Fruit fly (Drosophila melanogaster) whole organism, wandering third instar larva: ENCODE measurements around the gene CG14693.

Experiments used
- Abd-B ChIP-seq: fragments of >200 bp; optimal IDR thresholded peaks from 2 replicates; lab custom pipeline; 2017; ENCODE audit warnings: missing biosample characterization, missing genetic modification characterization
- CG32264 ChIP-seq: fragments of 200-800 bp; sonication (Bioruptor generic); optimal IDR thresholded peaks from 2 replicates; lab custom pipeline; 2016; ENCODE audit warnings: missing biosample characterization, missing genetic modification characterization
- CG9705 ChIP-seq: fragments of 200-800 bp; sonication (Bioruptor generic); optimal IDR thresholded peaks from 2 replicates; lab custom pipeline; 2018; ENCODE audit warnings: missing biosample characterization, mild to moderate bottlenecking, missing genetic modification characterization
- CrebA ChIP-seq: fragments of 200-800 bp; sonication (Bioruptor generic); optimal IDR thresholded peaks from 2 replicates; lab custom pipeline; 2016; ENCODE audit warnings: missing biosample characterization, mild to moderate bottlenecking, missing genetic modification characterization, borderline replicate concordance
- Dfd ChIP-seq: fragments of >200 bp; optimal IDR thresholded peaks from 2 replicates; lab custom pipeline; 2017; ENCODE audit warnings: missing biosample characterization, missing genetic modification characterization
- Dif ChIP-seq: fragments of 200-275, 200-300 bp; sonication (Bioruptor generic); optimal IDR thresholded peaks from 2 replicates; lab custom pipeline; 2018; ENCODE audit warnings: missing biosample characterization, missing genetic modification characterization; ENCODE audit not compliant: partially characterized antibody
- GATAd ChIP-seq: sonication (Bioruptor generic); optimal IDR thresholded peaks from 2 replicates; lab custom pipeline; 2016; ENCODE audit warnings: missing biosample characterization, missing genetic modification characterization
- HLH106 ChIP-seq: fragments of 200-800 bp; optimal IDR thresholded peaks from 3 replicates; lab custom pipeline; 2019; ENCODE audit warnings: missing biosample characterization, mild to moderate bottlenecking, missing genetic modification characterization, moderate library complexity
- Hnf4 ChIP-seq: fragments of 200-800 bp; sonication (Bioruptor generic); optimal IDR thresholded peaks from 2 replicates; lab custom pipeline; 2016; ENCODE audit warnings: missing biosample characterization, mild to moderate bottlenecking, missing genetic modification characterization
- Hr78 ChIP-seq: fragments of >200 bp; optimal IDR thresholded peaks from 2 replicates; lab custom pipeline; 2017; ENCODE audit warnings: missing biosample characterization, missing genetic modification characterization
- Hr83 ChIP-seq: fragments of 200-300 bp; sonication (Bioruptor generic); optimal IDR thresholded peaks from 2 replicates; lab custom pipeline; 2016; ENCODE audit warnings: missing biosample characterization, mild to moderate bottlenecking, missing genetic modification characterization, moderate library complexity; ENCODE audit not compliant: poor library complexity, severe bottlenecking
- Jra ChIP-seq: sonication (Bioruptor generic); optimal IDR thresholded peaks from 2 replicates; lab custom pipeline; 2016; ENCODE audit warnings: missing biosample characterization, missing genetic modification characterization
- Mio ChIP-seq: sonication (Bioruptor generic); optimal IDR thresholded peaks from 2 replicates; lab custom pipeline; 2016; ENCODE audit warnings: missing biosample characterization, missing genetic modification characterization
- Myc ChIP-seq: fragments of >200 bp; optimal IDR thresholded peaks from 2 replicates; lab custom pipeline; 2017
- N ChIP-seq: fragments of >200 bp; optimal IDR thresholded peaks from 2 replicates; lab custom pipeline; 2018; ENCODE audit warnings: missing biosample characterization, missing external identifiers, missing genetic modification characterization
- OdsH ChIP-seq: fragments of 200-800 bp; sonication (Bioruptor generic); optimal IDR thresholded peaks from 2 replicates; lab custom pipeline; 2016; ENCODE audit warnings: missing biosample characterization, mild to moderate bottlenecking, missing genetic modification characterization
- Rel ChIP-seq, 2 experiments: fragments of 200-800 bp; sonication (Bioruptor generic) in 1 of 2; optimal IDR thresholded peaks; 2 replicates in 1 of 2; 3 replicates in 1 of 2; lab custom pipeline; 2016 to 2019; ENCODE audit warnings: mild to moderate bottlenecking in 2 of 2, missing biosample characterization in 2 of 2, missing genetic modification characterization in 2 of 2, moderate library complexity in 1 of 2
- Sp1 ChIP-seq: fragments of 200-800 bp; sonication (Bioruptor generic); optimal IDR thresholded peaks from 3 replicates; lab custom pipeline; 2019; ENCODE audit warnings: missing biosample characterization, mild to moderate bottlenecking, missing genetic modification characterization, moderate library complexity
- Vsx2 ChIP-seq: fragments of 200-300, 225-300 bp; sonication (Bioruptor generic); optimal IDR thresholded peaks from 2 replicates; lab custom pipeline; 2018; ENCODE audit warnings: missing biosample characterization, missing genetic modification characterization; ENCODE audit not compliant: partially characterized antibody
- br ChIP-seq: fragments of 200-800 bp; sonication (Bioruptor generic); optimal IDR thresholded peaks from 2 replicates; lab custom pipeline; 2016; ENCODE audit warnings: missing biosample characterization, missing genetic modification characterization
- brk ChIP-seq: fragments of 200-800 bp; sonication (Bioruptor generic); optimal IDR thresholded peaks from 2 replicates; lab custom pipeline; 2016; ENCODE audit warnings: missing biosample characterization, mild to moderate bottlenecking, missing genetic modification characterization
- dl ChIP-seq, 2 experiments: fragments of 175-275, 200-275 bp in 1 of 2; fragments of 200-275 bp in 1 of 2; sonication (Bioruptor generic); optimal IDR thresholded peaks; lab custom pipeline; 2018; ENCODE audit warnings: mild to moderate bottlenecking in 2 of 2, missing biosample characterization in 2 of 2, missing genetic modification characterization in 2 of 2, moderate library complexity in 2 of 2; ENCODE audit not compliant: partially characterized antibody in 2 of 2, insufficient read depth in 1 of 2
- dmrt93B ChIP-seq: fragments of 200-800 bp; sonication (Bioruptor generic); optimal IDR thresholded peaks from 2 replicates; lab custom pipeline; 2018; ENCODE audit warnings: missing biosample characterization, mild to moderate bottlenecking, missing genetic modification characterization
- dsf ChIP-seq: sonication (Bioruptor generic); optimal IDR thresholded peaks from 2 replicates; lab custom pipeline; 2016; ENCODE audit warnings: missing biosample characterization, missing genetic modification characterization, borderline replicate concordance
- ey ChIP-seq: fragments of 200-800 bp; sonication (Bioruptor generic); optimal IDR thresholded peaks from 2 replicates; lab custom pipeline; 2016; ENCODE audit warnings: missing biosample characterization, missing genetic modification characterization
- foxo ChIP-seq, 2 experiments: fragments of 200-800 bp; sonication (Bioruptor generic); optimal IDR thresholded peaks; 2 replicates in 1 of 2; 3 replicates in 1 of 2; lab custom pipeline; 2016 to 2017; ENCODE audit warnings: missing biosample characterization in 2 of 2, missing genetic modification characterization in 2 of 2
- fru ChIP-seq: fragments of 200-800 bp; sonication (Bioruptor generic); optimal IDR thresholded peaks from 3 replicates; lab custom pipeline; 2016; ENCODE audit warnings: missing biosample characterization, mild to moderate bottlenecking, missing genetic modification characterization
- h ChIP-seq: fragments of 200-800 bp; sonication (Bioruptor generic); optimal IDR thresholded peaks from 3 replicates; lab custom pipeline; 2016; ENCODE audit warnings: missing biosample characterization, mild to moderate bottlenecking, missing genetic modification characterization
- jim ChIP-seq: fragments of 175-275, 200-325 bp; sonication (Bioruptor generic); optimal IDR thresholded peaks from 2 replicates; lab custom pipeline; 2016; ENCODE audit warnings: missing biosample characterization, mild to moderate bottlenecking, missing genetic modification characterization
- lola ChIP-seq: fragments of >200 bp; optimal IDR thresholded peaks from 2 replicates; lab custom pipeline; 2017; ENCODE audit warnings: missing biosample characterization, missing genetic modification characterization
- pan ChIP-seq: fragments of >200 bp; optimal IDR thresholded peaks from 2 replicates; lab custom pipeline; 2017
- psq ChIP-seq: fragments of 200-800 bp; sonication (Bioruptor generic); optimal IDR thresholded peaks from 3 replicates; lab custom pipeline; 2017; ENCODE audit warnings: missing biosample characterization, mild to moderate bottlenecking, missing genetic modification characterization, moderate library complexity
- rgr ChIP-seq: fragments of 200-800 bp; sonication (Bioruptor generic); optimal IDR thresholded peaks from 3 replicates; lab custom pipeline; 2016; ENCODE audit warnings: missing biosample characterization, mild to moderate bottlenecking, missing genetic modification characterization
- sage ChIP-seq: fragments of 200-800 bp; sonication (Bioruptor generic); optimal IDR thresholded peaks from 2 replicates; lab custom pipeline; 2016; ENCODE audit warnings: missing biosample characterization, mild to moderate bottlenecking, missing genetic modification characterization
- sv ChIP-seq: fragments of 200-800 bp; sonication (Bioruptor generic); optimal IDR thresholded peaks from 3 replicates; lab custom pipeline; 2016; ENCODE audit warnings: missing biosample characterization, missing genetic modification characterization
- tai ChIP-seq: sonication (Bioruptor generic); optimal IDR thresholded peaks from 2 replicates; lab custom pipeline; 2016; ENCODE audit warnings: missing biosample characterization, missing genetic modification characterization
- usp ChIP-seq: fragments of >200 bp; optimal IDR thresholded peaks from 2 replicates; lab custom pipeline; 2017; ENCODE audit warnings: missing biosample characterization, missing genetic modification characterization
- woc ChIP-seq: sonication (Bioruptor generic); optimal IDR thresholded peaks from 2 replicates; lab custom pipeline; 2016; ENCODE audit warnings: missing biosample characterization, mild to moderate bottlenecking, missing genetic modification characterization

Gene CG14693

dm6 chr3R:10784058-10784499, 30.8 kb downstream of the CG14693 start, which contains the start of the genes mRpL37 and Rbp1:
TSS of gene mRpL37 (minus strand) at chr3R:10784092.
TSS of gene Rbp1 (plus strand) at chr3R:10784383.
- TF ChIP-seq Dfd (GFP tag; lab: Kevin White, UChicago) = no peak
- no peak for TF ChIP-seq fru
- TF ChIP-seq lola (GFP tag; lab: Kevin White, UChicago) = no peak
- no peak for TF ChIP-seq Dif (GFP tag; lab: Kevin White, UChicago)
- TF ChIP-seq CrebA (GFP tag; lab: Kevin White, UChicago) = no peak
- peak; percentile 77 for TF ChIP-seq rgr (GFP tag; lab: Kevin White, UChicago)
- no peak for TF ChIP-seq Vsx2 (GFP tag; lab: Kevin White, UChicago)
- no peak for TF ChIP-seq tai
- TF ChIP-seq Rel (GFP tag; optimal IDR thresholded peaks at IDR 0.05; lab: Kevin White, UChicago) = no peak
- no peak for TF ChIP-seq Rel (tag; optimal IDR thresholded peaks at IDR 0.05; lab: Kevin White, UChicago)
- TF ChIP-seq jim (GFP tag; lab: Kevin White, UChicago) = peak; percentile 22
- no peak for TF ChIP-seq brk
- TF ChIP-seq sv (GFP tag; lab: Kevin White, UChicago) = peak; percentile 55
- TF ChIP-seq dmrt93B (GFP tag; lab: Kevin White, UChicago) = peak; percentile 82
- TF ChIP-seq woc (GFP tag; lab: Kevin White, UChicago) = peak; percentile 82
- TF ChIP-seq ey (GFP tag; lab: Kevin White, UChicago) = peak; percentile 61
- no peak for TF ChIP-seq CG32264
- TF ChIP-seq br (GFP tag; lab: Kevin White, UChicago) = peak; percentile 32
- no peak for TF ChIP-seq Myc (lab: Kevin White, UChicago)
- peak; percentile 24 for TF ChIP-seq dsf (GFP tag; lab: Kevin White, UChicago)
- peak; percentile 70 for TF ChIP-seq psq (GFP tag; lab: Kevin White, UChicago)
- TF ChIP-seq CG9705 = peak; percentile 73
- TF ChIP-seq usp (GFP tag; lab: Kevin White, UChicago) = no peak
- no peak for TF ChIP-seq pan (lab: Kevin White, UChicago)
- no peak for TF ChIP-seq sage (GFP tag; lab: Kevin White, UChicago)
- peak; percentile 86 for TF ChIP-seq h
- peak; percentile 77 for TF ChIP-seq Hnf4 (GFP tag; lab: Kevin White, UChicago)
- no peak for TF ChIP-seq Hr83 (GFP tag; lab: Kevin White, UChicago)
- no peak for TF ChIP-seq N (GFP tag; lab: Kevin White, UChicago)
- TF ChIP-seq GATAd (GFP tag; lab: Kevin White, UChicago) = peak; percentile 50
- TF ChIP-seq dl (GFP tag; optimal IDR thresholded peaks at IDR 0.05; lab: Kevin White, UChicago; ENCODE audit: insufficient read depth in 1 of 2, partially characterized antibody in 2 of 2) = no peak
- TF ChIP-seq Abd-B (GFP tag; lab: Kevin White, UChicago) = no peak
- TF ChIP-seq Hr78 (GFP tag; lab: Kevin White, UChicago) = no peak
- TF ChIP-seq Jra (GFP tag; lab: Kevin White, UChicago) = peak; percentile 30
- no peak for TF ChIP-seq Mio (GFP tag; lab: Kevin White, UChicago)
- peak; percentile 67 for TF ChIP-seq OdsH (GFP tag; lab: Kevin White, UChicago)
- TF ChIP-seq HLH106 (tag; lab: Kevin White, UChicago) = peak; percentile 95
- TF ChIP-seq foxo (GFP tag; optimal IDR thresholded peaks at IDR 0.05; lab: Kevin White, UChicago) = peak in 1 of 2 experiments; percentile 90
- no peak for TF ChIP-seq Sp1 (GFP tag; lab: Kevin White, UChicago)

- TF ChIP-seq brk (no peak), Abd-B (GFP tag; lab: Kevin White, UChicago) (no peak), psq (GFP tag; lab: Kevin White, UChicago) (no peak), Hnf4 (GFP tag; lab: Kevin White, UChicago) (no peak), rgr (GFP tag; lab: Kevin White, UChicago) (no peak)
Measured at dm6 chr3R:10782167-10782566, 32.7 kb downstream of the CG14693 start, which contains the start of gene CG42633. TSS of gene CG42633 (minus strand) at chr3R:10782267.
